Fruit fly (Drosophila melanogaster): ENCODE data around the gene CG14223.
A peak's percentile ranks its signal among the peaks of the same experiment; 100 is the strongest.

Gene CG14223

dm6 chrX:19663859-19664728, at the start of gene CG14223, which contains the start of gene Ssu72 (continued):
- peak; percentile 59 for TF ChIP-seq pzg (GFP tag; optimal IDR thresholded peaks at IDR 0.05)
- TF ChIP-seq Sry-δ (GFP tag; optimal IDR thresholded peaks at IDR 0.05), result peak; percentile 78
- peak; percentile 82 for TF ChIP-seq Med (GFP tag)
- no peak for TF ChIP-seq ap (GFP tag; IDR thresholded peaks at IDR 0.05)
- TF ChIP-seq sisA (GFP tag; IDR thresholded peaks at IDR 0.05), result no peak; the same call in 1 of the 2 replicates
- TF ChIP-seq lilli (GFP tag; optimal IDR thresholded peaks at IDR 0.05), result no peak
- TF ChIP-seq klu (GFP tag; IDR thresholded peaks at IDR 0.05), result no peak
- TF ChIP-seq amos (GFP tag; IDR thresholded peaks at IDR 0.05; ENCODE audit: partially characterized antibody), result peak; percentile 87
- TF ChIP-seq ken (GFP tag; IDR thresholded peaks at IDR 0.05), result no peak
- no peak for TF ChIP-seq kay (GFP tag; optimal IDR thresholded peaks at IDR 0.05)
- no peak; the same call in 2 of the 3 replicates for TF ChIP-seq CG17361 (GFP tag; IDR thresholded peaks at IDR 0.05)
- TF ChIP-seq lbe (GFP tag; optimal IDR thresholded peaks at IDR 0.05), result no peak
- TF ChIP-seq gsb (GFP tag; IDR thresholded peaks at IDR 0.05), result no peak
- TF ChIP-seq CG4854 (GFP tag; optimal IDR thresholded peaks at IDR 0.05), result no peak
- TF ChIP-seq kni (GFP tag; optimal IDR thresholded peaks at IDR 0.05), result no peak
- peak; percentile 84 for TF ChIP-seq CG13287 (GFP tag; IDR thresholded peaks at IDR 0.05; ENCODE audit: partially characterized antibody)
- TF ChIP-seq CG18764 (GFP tag; optimal IDR thresholded peaks at IDR 0.05), result no peak
- no peak for TF ChIP-seq CG13775 (GFP tag; optimal IDR thresholded peaks at IDR 0.05)
- no peak for TF ChIP-seq CG16815 (GFP tag; optimal IDR thresholded peaks at IDR 0.05)
- TF ChIP-seq unc-4 (GFP tag; IDR thresholded peaks at IDR 0.05; ENCODE audit: partially characterized antibody), result peak; percentile 62
- no peak for TF ChIP-seq p53 (GFP tag; optimal IDR thresholded peaks at IDR 0.05)
- no peak for TF ChIP-seq caup (GFP tag; optimal IDR thresholded peaks at IDR 0.05; ENCODE audit: severe bottlenecking)
- no peak for TF ChIP-seq CG34422 (GFP tag; IDR thresholded peaks at IDR 0.05)
- TF ChIP-seq MESR4 (GFP tag; optimal IDR thresholded peaks at IDR 0.05), result peak; percentile 74
- TF ChIP-seq CG1832 (GFP tag; optimal IDR thresholded peaks at IDR 0.05), result no peak
- no peak for TF ChIP-seq CG4617 (GFP tag; optimal IDR thresholded peaks at IDR 0.05; ENCODE audit: borderline replicate concordance)
- no peak for TF ChIP-seq Ada2b (GFP tag; IDR thresholded peaks at IDR 0.05)
- TF ChIP-seq CG13424 (tag; optimal IDR thresholded peaks at IDR 0.05), result no peak
- no peak for TF ChIP-seq pum (GFP tag; optimal IDR thresholded peaks at IDR 0.05)
- no peak for TF ChIP-seq CG4328 (GFP tag; optimal IDR thresholded peaks at IDR 0.05)
- no peak for TF ChIP-seq unpg (GFP tag; optimal IDR thresholded peaks at IDR 0.05)
- no peak for TF ChIP-seq CG16863 (GFP tag; optimal IDR thresholded peaks at IDR 0.05)
- no peak for TF ChIP-seq CG3407 (GFP tag; optimal IDR thresholded peaks at IDR 0.05)
- no peak for TF ChIP-seq CG17328 (GFP tag; IDR thresholded peaks at IDR 0.05)
- TF ChIP-seq Rfx (GFP tag; IDR thresholded peaks at IDR 0.05), result peak; percentile 16; the same call in 1 of the 2 replicates
- no peak for TF ChIP-seq emc (GFP tag; optimal IDR thresholded peaks at IDR 0.05)
- no peak for TF ChIP-seq CG33557 (GFP tag; optimal IDR thresholded peaks at IDR 0.05)
- TF ChIP-seq HLH54F (GFP tag; optimal IDR thresholded peaks at IDR 0.05), result peak; percentile 7

- peak; percentile 86 for TF ChIP-seq CG12769 (tag; optimal IDR thresholded peaks at IDR 0.05)
- no peak for TF ChIP-seq CG2120 (GFP tag; optimal IDR thresholded peaks at IDR 0.05)
- TF ChIP-seq nom (GFP tag; optimal IDR thresholded peaks at IDR 0.05), result no peak
- TF ChIP-seq Meics (GFP tag; optimal IDR thresholded peaks at IDR 0.05), result no peak
- TF ChIP-seq CG10959 (GFP tag; IDR thresholded peaks at IDR 0.05), result no peak
- TF ChIP-seq Deaf1 (tag; optimal IDR thresholded peaks at IDR 0.05), result peak; percentile 95
- peak; percentile 69 for TF ChIP-seq CG10543 (GFP tag; optimal IDR thresholded peaks at IDR 0.05)
- TF ChIP-seq CG32767 (GFP tag; IDR thresholded peaks at IDR 0.05), result peak; percentile 19; the same call in 1 of the 2 replicates
- TF ChIP-seq Kr (GFP tag; optimal IDR thresholded peaks at IDR 0.05), result no peak
- TF ChIP-seq CG6654 (GFP tag; optimal IDR thresholded peaks at IDR 0.05), result no peak
- peak; percentile 53 for TF ChIP-seq pfk (GFP tag; optimal IDR thresholded peaks at IDR 0.05)
- TF ChIP-seq crol (GFP tag; IDR thresholded peaks at IDR 0.05), result peak; percentile 91
Measured at dm6 chrX:19712898-19713627, 49.3 kb upstream of the CG14223 start, which contains the start of gene meso18E. Gene meso18E, minus strand, starts transcription at chrX:19713045.

Measured in whole organism, embryonic.